Fruit fly (Drosophila melanogaster): ENCODE measurements around the gene IM33.

- TF ChIP-seq CG32264 (GFP tag; optimal IDR thresholded peaks at IDR 0.05): no peak
- TF ChIP-seq Mio (GFP tag; optimal IDR thresholded peaks at IDR 0.05): no peak
Measured at dm6 chr2L:3657349-3658142, 38.9 kb downstream of the IM33 start.

Measured in whole organism, wandering third instar larva.